Fruit fly (Drosophila melanogaster) whole organism, embryonic: ENCODE data around the gene CG17068.

ENCODE experiments used
- ATbp ChIP-seq: fragments of 200-800 bp; sonication (Bioruptor generic); optimal IDR thresholded peaks from 2 replicates; lab custom pipeline; 2017; ENCODE audit warnings: missing biosample characterization, mild to moderate bottlenecking, missing genetic modification characterization, missing genetic modification reagents
- Adf1 ChIP-seq: fragments of 200-800 bp; sonication (Bioruptor generic); IDR thresholded peaks from 2 replicates; pipeline ENCODE4 v1.3.6; 2022; ENCODE audit warnings: missing biosample characterization, missing genetic modification characterization
- Atf3 ChIP-seq: fragments of 200-800 bp; sonication (Bioruptor generic); optimal IDR thresholded peaks from 3 replicates; lab custom pipeline; 2016; ENCODE audit warnings: missing biosample characterization, missing genetic modification characterization
- Atf6 ChIP-seq: fragments of 200-800 bp; sonication (Bioruptor generic); IDR thresholded peaks from 2 replicates; pipeline ENCODE4 v1.3.6; 2022; ENCODE audit warnings: missing biosample characterization, missing genetic modification characterization
- CG10267 ChIP-seq: fragments of 200-800 bp; sonication (Bioruptor generic); optimal IDR thresholded peaks from 2 replicates; lab custom pipeline; 2018; ENCODE audit warnings: missing biosample characterization, mild to moderate bottlenecking, missing genetic modification characterization, moderate library complexity
- CG10543 ChIP-seq: fragments of 200-800 bp; sonication (Bioruptor generic); optimal IDR thresholded peaks from 3 replicates; lab custom pipeline; 2017; ENCODE audit warnings: missing biosample characterization, mild to moderate bottlenecking, missing genetic modification characterization, moderate library complexity
- CG11093 ChIP-seq: fragments of 200-800 bp; sonication (Bioruptor generic); IDR thresholded peaks from 3 replicates; pipeline ENCODE4 v1.3.6; 2022; ENCODE audit warnings: missing biosample characterization, missing genetic modification characterization
- CG11560 ChIP-seq: fragments of 200-800 bp; sonication (Bioruptor generic); IDR thresholded peaks from 3 replicates; pipeline ENCODE4 v1.3.6; 2022; ENCODE audit warnings: missing biosample characterization, missing genetic modification characterization
- CG12236 ChIP-seq: fragments of 200-800 bp; sonication (Bioruptor generic); optimal IDR thresholded peaks from 2 replicates; lab custom pipeline; 2016; ENCODE audit warnings: missing biosample characterization, missing genetic modification characterization
- CG1233 ChIP-seq: fragments of 200-800 bp; sonication (Bioruptor generic); optimal IDR thresholded peaks from 4 replicates; lab custom pipeline; 2018; ENCODE audit warnings: missing biosample characterization, mild to moderate bottlenecking, missing genetic modification characterization
- CG12391 ChIP-seq: fragments of 200-800 bp; sonication (Bioruptor generic); optimal IDR thresholded peaks from 3 replicates; lab custom pipeline; 2018; ENCODE audit warnings: missing biosample characterization, mild to moderate bottlenecking, missing genetic modification characterization, moderate library complexity
- CG15601 ChIP-seq: fragments of 200-800 bp; sonication (Bioruptor generic); optimal IDR thresholded peaks from 3 replicates; lab custom pipeline; 2019; ENCODE audit warnings: missing biosample characterization, mild to moderate bottlenecking, missing genetic modification characterization, moderate library complexity
- CG1602 ChIP-seq: fragments of 200-800 bp; sonication (Bioruptor generic); optimal IDR thresholded peaks from 3 replicates; lab custom pipeline; 2016; ENCODE audit warnings: missing biosample characterization, missing genetic modification characterization
- CG17568 ChIP-seq: fragments of 200-800 bp; sonication (Bioruptor generic); optimal IDR thresholded peaks from 2 replicates; lab custom pipeline; 2018; ENCODE audit warnings: missing biosample characterization, mild to moderate bottlenecking, missing genetic modification characterization, moderate library complexity
- CG18599 ChIP-seq: fragments of 200-800 bp; sonication (Bioruptor generic); optimal IDR thresholded peaks from 3 replicates; lab custom pipeline; 2017; ENCODE audit warnings: missing biosample characterization, missing genetic modification characterization, mild to moderate bottlenecking, moderate library complexity, missing genetic modification reagents
- CG30431 ChIP-seq: fragments of 200-800 bp; sonication (Bioruptor generic); optimal IDR thresholded peaks from 2 replicates; lab custom pipeline; 2017; ENCODE audit warnings: missing biosample characterization, missing genetic modification characterization
- CG3847 ChIP-seq: fragments of 200-800 bp; sonication (Bioruptor generic); IDR thresholded peaks from 2 replicates; pipeline ENCODE4 v1.3.6; 2022; ENCODE audit warnings: missing biosample characterization, missing genetic modification characterization
- CG4617 ChIP-seq: fragments of 200-800 bp; sonication (Bioruptor generic); optimal IDR thresholded peaks from 3 replicates; lab custom pipeline; 2016; ENCODE audit warnings: missing biosample characterization, missing genetic modification characterization, borderline replicate concordance
- CG6654 ChIP-seq: fragments of 200-800 bp; sonication (Bioruptor generic); optimal IDR thresholded peaks from 2 replicates; lab custom pipeline; 2017; ENCODE audit warnings: missing biosample characterization, mild to moderate bottlenecking, missing genetic modification characterization
- CG6689 ChIP-seq: fragments of 200-800 bp; sonication (Bioruptor generic); IDR thresholded peaks from 2 replicates; pipeline ENCODE4 v1.3.6; 2022; ENCODE audit warnings: missing biosample characterization, missing genetic modification characterization
- CG9797 ChIP-seq: fragments of 200-800 bp; sonication (Bioruptor generic); optimal IDR thresholded peaks from 3 replicates; lab custom pipeline; 2018; ENCODE audit warnings: missing biosample characterization, mild to moderate bottlenecking, missing genetic modification characterization
- CG9932 ChIP-seq: fragments of 200-800 bp; sonication (Bioruptor generic); IDR thresholded peaks from 2 replicates; pipeline ENCODE4 v1.3.6; 2022; ENCODE audit warnings: missing biosample characterization, missing genetic modification characterization
- CHES-1-like ChIP-seq: fragments of 200-800 bp; sonication (Bioruptor generic); optimal IDR thresholded peaks from 2 replicates; lab custom pipeline; 2016; ENCODE audit warnings: missing biosample characterization, missing genetic modification characterization
- Chrac-16 ChIP-seq: fragments of 200-800 bp; sonication (Bioruptor generic); optimal IDR thresholded peaks from 3 replicates; lab custom pipeline; 2016; ENCODE audit warnings: missing biosample characterization, missing genetic modification characterization
- Gsc ChIP-seq: fragments of 200-800 bp; sonication (Bioruptor generic); IDR thresholded peaks from 2 replicates; pipeline ENCODE4 v1.3.6; 2022; ENCODE audit warnings: missing biosample characterization, missing genetic modification characterization
- HLHmδ ChIP-seq: fragments of 200-800 bp; sonication (Bioruptor generic); optimal IDR thresholded peaks from 2 replicates; lab custom pipeline; 2018; ENCODE audit warnings: missing biosample characterization, mild to moderate bottlenecking, missing genetic modification characterization, moderate library complexity
- MESR4 ChIP-seq: fragments of 200-800 bp; sonication (Bioruptor generic); optimal IDR thresholded peaks from 2 replicates; lab custom pipeline; 2018; ENCODE audit warnings: missing biosample characterization, mild to moderate bottlenecking, missing genetic modification characterization, moderate library complexity
- Meics ChIP-seq: fragments of 200-800 bp; sonication (Bioruptor generic); optimal IDR thresholded peaks from 2 replicates; lab custom pipeline; 2017; ENCODE audit warnings: missing biosample characterization, mild to moderate bottlenecking, missing genetic modification characterization
- Ptx1 ChIP-seq: fragments of 200-800 bp; sonication (Bioruptor generic); IDR thresholded peaks from 2 replicates; pipeline ENCODE4 v1.3.6; 2022; ENCODE audit warnings: missing biosample characterization, missing genetic modification characterization
- ato ChIP-seq: fragments of 200-800 bp; sonication (Bioruptor generic); IDR thresholded peaks from 2 replicates; pipeline ENCODE4 v1.3.6; 2022; ENCODE audit warnings: missing biosample characterization, missing genetic modification characterization; ENCODE audit not compliant: partially characterized antibody
- bab2 ChIP-seq: fragments of 200-800 bp; sonication (Bioruptor generic); optimal IDR thresholded peaks from 2 replicates; lab custom pipeline; 2016; ENCODE audit warnings: missing biosample characterization, missing genetic modification characterization
- cas ChIP-seq: fragments of 200-800 bp; sonication (Bioruptor generic); IDR thresholded peaks from 2 replicates; pipeline ENCODE4 v1.3.6; 2022; ENCODE audit warnings: missing biosample characterization, missing genetic modification characterization
- chm ChIP-seq: fragments of 200-800 bp; sonication (Bioruptor generic); IDR thresholded peaks from 2 replicates; pipeline ENCODE4 v1.3.6; 2022; ENCODE audit warnings: missing biosample characterization, missing genetic modification characterization
- dimm ChIP-seq: fragments of 200-800 bp; sonication (Bioruptor generic); IDR thresholded peaks from 2 replicates; pipeline ENCODE4 v1.3.6; 2022; ENCODE audit warnings: missing biosample characterization, missing genetic modification characterization
- en ChIP-seq: fragments of 200-800 bp; sonication (Bioruptor generic); optimal IDR thresholded peaks from 2 replicates; lab custom pipeline; 2016; ENCODE audit warnings: missing biosample characterization, missing genetic modification characterization
- fd96Cb ChIP-seq: fragments of 200-800 bp; sonication (Bioruptor generic); optimal IDR thresholded peaks from 2 replicates; lab custom pipeline; 2018; ENCODE audit warnings: missing biosample characterization, mild to moderate bottlenecking, missing genetic modification characterization, moderate library complexity
- lmd ChIP-seq: fragments of 200-800 bp; sonication (Bioruptor generic); IDR thresholded peaks from 2 replicates; pipeline ENCODE4 v1.3.6; 2022; ENCODE audit warnings: missing biosample characterization, missing genetic modification characterization
- lola ChIP-seq, 3 experiments: fragments of >200 bp in 2 of 3; fragments of 200-800 bp in 1 of 3; sonication (Bioruptor generic) in 1 of 3; optimal IDR thresholded peaks; 2 replicates each; lab custom pipeline; 2017 to 2019; ENCODE audit warnings: missing biosample characterization in 3 of 3, missing genetic modification characterization in 3 of 3, mild to moderate bottlenecking in 1 of 3, moderate library complexity in 1 of 3
- nerfin-1 ChIP-seq: fragments of 200-800 bp; sonication (Bioruptor generic); optimal IDR thresholded peaks from 3 replicates; lab custom pipeline; 2019; ENCODE audit warnings: missing biosample characterization, mild to moderate bottlenecking, missing genetic modification characterization, moderate library complexity
- psq ChIP-seq: fragments of 200-800 bp; sonication (Bioruptor generic); optimal IDR thresholded peaks from 2 replicates; lab custom pipeline; 2017; ENCODE audit warnings: missing biosample characterization, missing genetic modification characterization
- schlank ChIP-seq: fragments of 200-800 bp; sonication (Bioruptor generic); optimal IDR thresholded peaks from 2 replicates; lab custom pipeline; 2018; ENCODE audit warnings: missing biosample characterization, mild to moderate bottlenecking, missing genetic modification characterization
- scrt ChIP-seq: fragments of 200-800 bp; sonication (Bioruptor generic); optimal IDR thresholded peaks from 2 replicates; lab custom pipeline; 2018; ENCODE audit warnings: missing biosample characterization, mild to moderate bottlenecking, missing genetic modification characterization, moderate library complexity
- sens-2 ChIP-seq: fragments of 200-800 bp; sonication (Bioruptor generic); IDR thresholded peaks from 2 replicates; pipeline ENCODE4 v1.3.6; 2022; ENCODE audit warnings: missing biosample characterization, missing genetic modification characterization
- so ChIP-seq: fragments of 200-800 bp; sonication (Bioruptor generic); IDR thresholded peaks from 3 replicates; pipeline ENCODE4 v1.3.6; 2022; ENCODE audit warnings: missing biosample characterization, missing genetic modification characterization
- sob ChIP-seq: fragments of 200-800 bp; sonication (Bioruptor generic); IDR thresholded peaks from 2 replicates; pipeline ENCODE4 v1.3.6; 2022; ENCODE audit warnings: missing biosample characterization, missing genetic modification characterization
- sqz ChIP-seq: fragments of 200-800 bp; sonication (Bioruptor generic); optimal IDR thresholded peaks from 3 replicates; lab custom pipeline; 2018; ENCODE audit warnings: missing biosample characterization, mild to moderate bottlenecking, missing genetic modification characterization
- stwl ChIP-seq: fragments of 200-800 bp; sonication (Bioruptor generic); optimal IDR thresholded peaks from 3 replicates; lab custom pipeline; 2018; ENCODE audit warnings: missing biosample characterization, mild to moderate bottlenecking, missing genetic modification characterization, moderate library complexity
- trh ChIP-seq: fragments of 200-800 bp; sonication (Bioruptor generic); optimal IDR thresholded peaks from 2 replicates; lab custom pipeline; 2016; ENCODE audit warnings: missing biosample characterization, missing genetic modification characterization
- tx ChIP-seq: fragments of 200-800 bp; sonication (Bioruptor generic); optimal IDR thresholded peaks from 2 replicates; lab custom pipeline; 2016; ENCODE audit warnings: missing biosample characterization, missing genetic modification characterization

CG17068 gene

DNA sequence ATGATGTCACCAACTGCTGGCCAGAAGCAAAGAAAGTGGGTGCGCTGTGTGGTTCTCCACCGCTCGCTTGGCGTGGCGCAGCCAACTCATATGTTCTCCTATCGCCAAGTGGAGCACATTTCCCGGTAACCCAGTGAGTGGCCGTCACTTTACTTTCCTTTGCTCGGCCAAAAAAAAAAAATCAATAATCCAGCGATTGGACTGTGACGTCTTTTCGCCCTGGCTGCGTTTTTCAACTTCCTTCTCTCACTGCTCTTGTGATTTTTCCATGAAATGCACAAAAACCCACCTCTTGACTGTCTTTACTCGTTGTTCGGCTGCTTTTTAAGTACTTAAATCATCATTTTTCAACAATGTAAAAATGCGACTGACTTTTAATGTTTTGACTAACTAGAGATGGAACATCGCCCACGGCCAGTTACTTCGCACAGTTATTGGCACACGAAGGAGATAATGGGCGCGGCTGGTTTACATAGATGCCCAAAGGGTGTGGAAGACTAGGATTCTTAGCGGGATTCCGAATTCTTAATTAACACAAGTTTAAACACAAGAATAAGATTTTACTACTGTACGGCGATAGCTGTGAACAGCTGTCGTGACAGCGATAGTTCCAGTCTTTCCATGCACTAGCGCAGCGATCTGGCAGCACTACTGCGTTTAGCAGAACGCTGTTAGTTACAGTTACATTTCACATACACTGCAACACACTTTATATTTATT is 14.9 kb downstream of the CG17068 start, which contains the start of gene sw (continued):
- TF ChIP-seq CG11560 (tag; lab: Robert Waterston, UW) (peak; percentile 54; the same call in 2 of the 3 replicates), Atf6 (GFP tag; lab: Robert Waterston, UW) (peak; percentile 55; the same call in 1 of the 2 replicates), schlank (tag; lab: Kevin White, UChicago) (peak; percentile 2), CG4617 (GFP tag; lab: Kevin White, UChicago) (peak; percentile 85), CG17568 (GFP tag; lab: Kevin White, UChicago) (no peak), psq (GFP tag; lab: Kevin White, UChicago) (peak; percentile 16), en (GFP tag; lab: Kevin White, UChicago) (no peak), cas (GFP tag; lab: Robert Waterston, UW) (peak; percentile 77), fd96Cb (peak; percentile 15), lola (GFP tag; optimal IDR thresholded peaks at IDR 0.05; lab: Kevin White, UChicago) (peak in 1 of 3 experiments; percentile 69), Meics (GFP tag; lab: Kevin White, UChicago) (peak; percentile 32), CG1233 (peak; percentile 28), so (GFP tag; lab: Robert Waterston, UW) (no peak), ato (peak; percentile 67), HLHmδ (GFP tag; lab: Kevin White, UChicago) (no peak), Ptx1 (GFP tag; lab: Robert Waterston, UW) (peak; percentile 78), tx (peak; percentile 67), CG9932 (GFP tag; lab: Robert Waterston, UW) (peak; percentile 92), dimm (GFP tag; lab: Robert Waterston, UW) (no peak), trh (GFP tag; lab: Kevin White, UChicago) (no peak), CG1602 (GFP tag; lab: Kevin White, UChicago) (peak; percentile 25), CG18599 (GFP tag; lab: Kevin White, UChicago) (peak; percentile 53), CG12391 (tag; lab: Kevin White, UChicago) (peak; percentile 62), MESR4 (peak; percentile 73), CG6689 (GFP tag; lab: Robert Waterston, UW) (peak; percentile 60; the same call in 1 of the 2 replicates), chm (GFP tag; lab: Robert Waterston, UW) (peak; percentile 23; the same call in 1 of the 2 replicates), Chrac-16 (GFP tag; lab: Kevin White, UChicago) (peak; percentile 44), CG30431 (GFP tag; lab: Kevin White, UChicago) (peak; percentile 35), sens-2 (0 out of 2 replicates have a peak, but pooled peaks have one; percentile 36), CG9797 (GFP tag; lab: Kevin White, UChicago) (peak; percentile 11), stwl (tag; lab: Kevin White, UChicago) (peak; percentile 47), CG3847 (GFP tag; lab: Robert Waterston, UW) (peak; percentile 92), scrt (GFP tag; lab: Kevin White, UChicago) (no peak), CG12236 (GFP tag; lab: Kevin White, UChicago) (no peak), sob (peak; percentile 79), sqz (no peak), ATbp (no peak), CG10543 (GFP tag; lab: Kevin White, UChicago) (peak; percentile 55), CG11093 (GFP tag; lab: Robert Waterston, UW) (peak; percentile 69; the same call in 2 of the 3 replicates), Atf3 (GFP tag; lab: Kevin White, UChicago) (peak; percentile 40), CG10267 (tag; lab: Kevin White, UChicago) (peak; percentile 42), Adf1 (GFP tag; lab: Robert Waterston, UW) (peak; percentile 16; the same call in 1 of the 2 replicates), nerfin-1 (tag; lab: Kevin White, UChicago) (peak; percentile 39), CG15601 (peak; percentile 47), bab2 (GFP tag; lab: Kevin White, UChicago) (peak; percentile 54), CHES-1-like (GFP tag; lab: Kevin White, UChicago) (peak; percentile 73), Gsc (GFP tag; lab: Robert Waterston, UW) (no peak), lmd (GFP tag; lab: Robert Waterston, UW) (peak; percentile 74), CG6654 (no peak)
